Worm (Caenorhabditis elegans) whole organism, early embryonic: ENCODE results near the gene lido-7.

ENCODE experiments used
- aly-1 ChIP-seq: sonication (generic microtip); optimal IDR thresholded peaks from 2 replicates; lab custom pipeline; 2016; ENCODE audit warnings: missing genetic modification characterization, missing compliant biosample characterization
- ama-1 ChIP-seq: fragments of 150-350 bp; optimal IDR thresholded peaks from 2 replicates; lab custom pipeline; 2014
- ceh-13 ChIP-seq: fragments of 200-800 bp; sonication (Bioruptor generic); optimal IDR thresholded peaks from 2 replicates; lab custom pipeline; 2018; ENCODE audit warnings: mild to moderate bottlenecking, missing genetic modification characterization, missing compliant biosample characterization
- ets-7 ChIP-seq: sonication (generic microtip); optimal IDR thresholded peaks from 2 replicates; lab custom pipeline; 2016; ENCODE audit warnings: missing genotype, missing genetic modification characterization, missing compliant biosample characterization
- hmg-4 ChIP-seq: fragments of 200-800 bp; sonication (Bioruptor generic); optimal IDR thresholded peaks from 2 replicates; lab custom pipeline; 2018; ENCODE audit warnings: mild to moderate bottlenecking, missing genetic modification characterization, missing compliant biosample characterization
- tbx-37 ChIP-seq: fragments of 200-800 bp; sonication (Bioruptor generic); conservative IDR thresholded peaks from 2 replicates; pipeline ENCODE4 v1.3.6; 2022; ENCODE audit warnings: missing genetic modification reagents, missing genetic modification characterization, missing compliant biosample characterization
- tra-4 ChIP-seq: sonication (generic microtip); optimal IDR thresholded peaks from 2 replicates; lab custom pipeline; 2017; ENCODE audit warnings: missing genetic modification characterization, missing compliant biosample characterization

- no peak for TF ChIP-seq aly-1
- TF ChIP-seq tra-4 (tag; lab: Kevin White, UChicago): no peak
- no peak for TF ChIP-seq ama-1
- no peak for TF ChIP-seq ceh-13 (GFP tag; lab: Kevin White, UChicago)
- TF ChIP-seq hmg-4 (GFP tag; lab: Kevin White, UChicago): no peak
- no peak for TF ChIP-seq tbx-37 (GFP tag; lab: Robert Waterston, UW)
- no peak for TF ChIP-seq ets-7 (tag; lab: Kevin White, UChicago)
These were observed 44.1 kb upstream of the lido-7 start, which contains the start of the genes irld-50 and irld-49 for ce11 chrII:2943966-2944365.
